Fruit fly (Drosophila melanogaster) whole organism, embryonic: ENCODE measurements around the gene Aatf.

Experiments used
- Antp ChIP-seq: fragments of 200-800 bp; sonication (Bioruptor generic); optimal IDR thresholded peaks from 3 replicates; lab custom pipeline; 2016; ENCODE audit warnings: missing biosample characterization, missing genetic modification characterization
- Atf6 ChIP-seq: fragments of 200-800 bp; sonication (Bioruptor generic); IDR thresholded peaks from 2 replicates; pipeline ENCODE4 v1.3.6; 2022; ENCODE audit warnings: missing biosample characterization, missing genetic modification characterization
- B-H1 ChIP-seq: fragments of 200-800 bp; sonication (Bioruptor generic); IDR thresholded peaks from 3 replicates; pipeline ENCODE4 v1.3.6; 2022; ENCODE audit warnings: missing biosample characterization, missing genetic modification characterization
- Bgb ChIP-seq: fragments of 200-800 bp; sonication (Bioruptor generic); IDR thresholded peaks from 2 replicates; pipeline ENCODE4 v1.3.6; 2022; ENCODE audit warnings: missing biosample characterization, missing genetic modification characterization; ENCODE audit not compliant: partially characterized antibody
- Bteb2 ChIP-seq: fragments of 200-800 bp; sonication (Bioruptor generic); optimal IDR thresholded peaks from 2 replicates; lab custom pipeline; 2016; ENCODE audit warnings: missing biosample characterization, missing genetic modification characterization
- C15 ChIP-seq: fragments of 200-800 bp; sonication (Bioruptor generic); IDR thresholded peaks from 3 replicates; pipeline ENCODE4 v1.3.6; 2022; ENCODE audit warnings: missing biosample characterization, missing genetic modification characterization
- CG14441 ChIP-seq: fragments of 200-800 bp; sonication (Bioruptor generic); IDR thresholded peaks from 2 replicates; pipeline ENCODE4 v1.3.6; 2022; ENCODE audit warnings: missing biosample characterization, missing genetic modification characterization
- CG14710 ChIP-seq: fragments of 200-800 bp; sonication (Bioruptor generic); optimal IDR thresholded peaks from 3 replicates; lab custom pipeline; 2019; ENCODE audit warnings: missing biosample characterization, mild to moderate bottlenecking, missing genetic modification characterization, moderate library complexity
- CG17359 ChIP-seq: fragments of 200-800 bp; sonication (Bioruptor generic); optimal IDR thresholded peaks from 3 replicates; lab custom pipeline; 2018; ENCODE audit warnings: missing biosample characterization, mild to moderate bottlenecking, missing genetic modification characterization, moderate library complexity
- CG18011 ChIP-seq: fragments of 200-800 bp; sonication (Bioruptor generic); optimal IDR thresholded peaks from 2 replicates; lab custom pipeline; 2017; ENCODE audit warnings: missing biosample characterization, missing genetic modification characterization, mild to moderate bottlenecking, moderate library complexity, missing genotype
- CG18764 ChIP-seq: fragments of 200-800 bp; sonication (Bioruptor generic); optimal IDR thresholded peaks from 3 replicates; lab custom pipeline; 2016; ENCODE audit warnings: missing biosample characterization, missing genetic modification characterization
- CG2116 ChIP-seq: fragments of 200-800 bp; sonication (Bioruptor generic); optimal IDR thresholded peaks from 3 replicates; lab custom pipeline; 2018; ENCODE audit warnings: missing biosample characterization, mild to moderate bottlenecking, missing genetic modification characterization
- CG30431 ChIP-seq: fragments of 200-800 bp; sonication (Bioruptor generic); optimal IDR thresholded peaks from 2 replicates; lab custom pipeline; 2017; ENCODE audit warnings: missing biosample characterization, missing genetic modification characterization
- CG3163 ChIP-seq: fragments of 200-800 bp; sonication (Bioruptor generic); optimal IDR thresholded peaks from 3 replicates; lab custom pipeline; 2016; ENCODE audit warnings: missing biosample characterization, missing genetic modification characterization
- CG3995 ChIP-seq: fragments of 200-800 bp; sonication (Bioruptor generic); optimal IDR thresholded peaks from 3 replicates; lab custom pipeline; 2016; ENCODE audit warnings: missing biosample characterization, missing genetic modification characterization
- CG4730 ChIP-seq: fragments of 200-800 bp; sonication (Bioruptor generic); IDR thresholded peaks from 2 replicates; pipeline ENCODE4 v1.3.6; 2022; ENCODE audit warnings: missing biosample characterization, missing genetic modification characterization
- CG6765 ChIP-seq: fragments of 200-800 bp; sonication (Bioruptor generic); optimal IDR thresholded peaks from 3 replicates; lab custom pipeline; 2017; ENCODE audit warnings: missing biosample characterization, mild to moderate bottlenecking, missing genetic modification characterization
- CG9817 ChIP-seq: fragments of 200-800 bp; sonication (Bioruptor generic); optimal IDR thresholded peaks from 2 replicates; lab custom pipeline; 2018; ENCODE audit warnings: missing biosample characterization, mild to moderate bottlenecking, missing genetic modification characterization, moderate library complexity
- Dek ChIP-seq: fragments of 200-800 bp; sonication (Bioruptor generic); optimal IDR thresholded peaks from 3 replicates; lab custom pipeline; 2019; ENCODE audit warnings: missing biosample characterization, mild to moderate bottlenecking, missing genetic modification characterization, moderate library complexity
- Dref ChIP-seq: fragments of 200-800 bp; sonication (Bioruptor generic); IDR thresholded peaks from 2 replicates; pipeline ENCODE4 v1.3.6; 2022; ENCODE audit warnings: missing biosample characterization, missing genetic modification characterization
- Drgx ChIP-seq: fragments of 200-800 bp; sonication (Bioruptor generic); IDR thresholded peaks from 2 replicates; pipeline ENCODE4 v1.3.6; 2022; ENCODE audit warnings: missing biosample characterization, missing genetic modification characterization
- E2f1 ChIP-seq: fragments of 200-800 bp; sonication (Bioruptor generic); IDR thresholded peaks from 2 replicates; pipeline ENCODE4 v1.3.6; 2022; ENCODE audit warnings: missing biosample characterization, missing genetic modification characterization
- Hr51 ChIP-seq, 2 experiments: fragments of 200-800 bp; sonication (Bioruptor generic); optimal IDR thresholded peaks; 2 replicates in 1 of 2; 3 replicates in 1 of 2; lab custom pipeline; 2016 to 2018; ENCODE audit warnings: missing biosample characterization in 2 of 2, missing genetic modification characterization in 2 of 2, mild to moderate bottlenecking in 1 of 2, moderate library complexity in 1 of 2
- Lhr ChIP-seq: fragments of 200-800 bp; sonication (Bioruptor generic); optimal IDR thresholded peaks from 3 replicates; lab custom pipeline; 2017; ENCODE audit warnings: mild to moderate bottlenecking, missing biosample characterization, missing genetic modification reagents, missing genetic modification characterization
- MTF-1 ChIP-seq: fragments of 200-800 bp; sonication (Bioruptor generic); optimal IDR thresholded peaks from 2 replicates; lab custom pipeline; 2018; ENCODE audit warnings: missing biosample characterization, mild to moderate bottlenecking, missing genetic modification characterization, borderline replicate concordance
- Rx ChIP-seq: fragments of 200-800 bp; sonication (Bioruptor generic); IDR thresholded peaks from 2 replicates; pipeline ENCODE4 v1.3.6; 2022; ENCODE audit warnings: missing biosample characterization, missing genetic modification characterization
- Sry-δ ChIP-seq: fragments of 200-800 bp; sonication (Bioruptor generic); optimal IDR thresholded peaks from 2 replicates; lab custom pipeline; 2016; ENCODE audit warnings: missing biosample characterization, missing genetic modification characterization
- Taf1 ChIP-seq: fragments of 200-800 bp; sonication (Bioruptor generic); IDR thresholded peaks from 2 replicates; pipeline ENCODE4 v1.3.6; 2022; ENCODE audit warnings: missing biosample characterization, missing genetic modification characterization
- dysf ChIP-seq: fragments of 200-800 bp; sonication (Bioruptor generic); IDR thresholded peaks from 3 replicates; pipeline ENCODE4 v1.3.6; 2022; ENCODE audit warnings: missing biosample characterization, missing genetic modification characterization
- ewg ChIP-seq: fragments of 200-800 bp; sonication (Bioruptor generic); optimal IDR thresholded peaks from 3 replicates; lab custom pipeline; 2017; ENCODE audit warnings: mild to moderate bottlenecking, missing biosample characterization, missing genetic modification reagents, missing genetic modification characterization
- gro ChIP-seq: fragments of 200-800 bp; sonication (Bioruptor generic); optimal IDR thresholded peaks from 2 replicates; lab custom pipeline; 2016; ENCODE audit warnings: missing biosample characterization, missing genetic modification characterization
- gsb-n ChIP-seq: fragments of 200-800 bp; sonication (Bioruptor generic); optimal IDR thresholded peaks from 3 replicates; lab custom pipeline; 2018; ENCODE audit warnings: missing biosample characterization, mild to moderate bottlenecking, missing genetic modification characterization
- ham ChIP-seq: fragments of 200-800 bp; sonication (Bioruptor generic); IDR thresholded peaks from 2 replicates; pipeline ENCODE4 v1.3.6; 2022; ENCODE audit warnings: missing biosample characterization, missing genetic modification characterization
- her ChIP-seq: fragments of 200-800 bp; sonication (Bioruptor generic); optimal IDR thresholded peaks from 2 replicates; lab custom pipeline; 2016; ENCODE audit warnings: missing biosample characterization, missing genetic modification characterization
- jumu ChIP-seq: fragments of 200-800 bp; sonication (Bioruptor generic); optimal IDR thresholded peaks from 3 replicates; lab custom pipeline; 2016; ENCODE audit warnings: missing biosample characterization, missing genetic modification characterization
- lov ChIP-seq, 2 experiments: fragments of 200-800 bp in 1 of 2; fragments of >200 bp in 1 of 2; sonication (Bioruptor generic) in 1 of 2; IDR thresholded peaks in 1 of 2; optimal IDR thresholded peaks in 1 of 2; 2 replicates in 1 of 2; 3 replicates in 1 of 2; pipeline versions ENCODE4 v1.3.6 to Lab custom; 2017 to 2022; ENCODE audit warnings: missing biosample characterization in 1 of 2, missing genetic modification characterization in 1 of 2
- mld ChIP-seq: fragments of 200-800 bp; sonication (Bioruptor generic); IDR thresholded peaks from 3 replicates; pipeline ENCODE4 v1.3.6; 2022; ENCODE audit warnings: missing biosample characterization, missing genetic modification characterization; ENCODE audit not compliant: partially characterized antibody
- pb ChIP-seq: fragments of 200-800 bp; sonication (Bioruptor generic); optimal IDR thresholded peaks from 3 replicates; lab custom pipeline; 2016; ENCODE audit warnings: missing biosample characterization, missing genetic modification characterization
- peb ChIP-seq: fragments of 200-800 bp; sonication (Bioruptor generic); IDR thresholded peaks from 2 replicates; pipeline ENCODE4 v1.3.6; 2022; ENCODE audit warnings: missing biosample characterization, missing genetic modification characterization
- pfk ChIP-seq: fragments of 200-800 bp; sonication (Bioruptor generic); optimal IDR thresholded peaks from 2 replicates; lab custom pipeline; 2018; ENCODE audit warnings: missing biosample characterization, mild to moderate bottlenecking, missing genetic modification characterization, moderate library complexity
- phol ChIP-seq: fragments of 200-800 bp; sonication (Bioruptor generic); optimal IDR thresholded peaks from 3 replicates; lab custom pipeline; 2018; ENCODE audit warnings: missing biosample characterization, mild to moderate bottlenecking, missing genetic modification characterization, moderate library complexity
- pita ChIP-seq: fragments of 200-800 bp; sonication (Bioruptor generic); optimal IDR thresholded peaks from 2 replicates; lab custom pipeline; 2017; ENCODE audit warnings: missing biosample characterization, mild to moderate bottlenecking, missing genetic modification characterization
- psq ChIP-seq: fragments of 200-800 bp; sonication (Bioruptor generic); optimal IDR thresholded peaks from 2 replicates; lab custom pipeline; 2017; ENCODE audit warnings: missing biosample characterization, missing genetic modification characterization
- scrt ChIP-seq: fragments of 200-800 bp; sonication (Bioruptor generic); optimal IDR thresholded peaks from 2 replicates; lab custom pipeline; 2018; ENCODE audit warnings: missing biosample characterization, mild to moderate bottlenecking, missing genetic modification characterization, moderate library complexity
- sima ChIP-seq: fragments of 200-800 bp; sonication (Bioruptor generic); optimal IDR thresholded peaks from 2 replicates; lab custom pipeline; 2016; ENCODE audit warnings: missing biosample characterization, missing genetic modification characterization
- ttk ChIP-seq: fragments of 200-800 bp; sonication (Bioruptor generic); IDR thresholded peaks from 2 replicates; pipeline ENCODE4 v2.1.2; 2022; ENCODE audit warnings: missing biosample characterization, missing genetic modification characterization
- tup ChIP-seq: fragments of 200-800 bp; sonication (Bioruptor generic); optimal IDR thresholded peaks from 2 replicates; lab custom pipeline; 2016; ENCODE audit warnings: missing biosample characterization, mild to moderate bottlenecking, missing genetic modification characterization, moderate library complexity

Gene Aatf

DNA sequence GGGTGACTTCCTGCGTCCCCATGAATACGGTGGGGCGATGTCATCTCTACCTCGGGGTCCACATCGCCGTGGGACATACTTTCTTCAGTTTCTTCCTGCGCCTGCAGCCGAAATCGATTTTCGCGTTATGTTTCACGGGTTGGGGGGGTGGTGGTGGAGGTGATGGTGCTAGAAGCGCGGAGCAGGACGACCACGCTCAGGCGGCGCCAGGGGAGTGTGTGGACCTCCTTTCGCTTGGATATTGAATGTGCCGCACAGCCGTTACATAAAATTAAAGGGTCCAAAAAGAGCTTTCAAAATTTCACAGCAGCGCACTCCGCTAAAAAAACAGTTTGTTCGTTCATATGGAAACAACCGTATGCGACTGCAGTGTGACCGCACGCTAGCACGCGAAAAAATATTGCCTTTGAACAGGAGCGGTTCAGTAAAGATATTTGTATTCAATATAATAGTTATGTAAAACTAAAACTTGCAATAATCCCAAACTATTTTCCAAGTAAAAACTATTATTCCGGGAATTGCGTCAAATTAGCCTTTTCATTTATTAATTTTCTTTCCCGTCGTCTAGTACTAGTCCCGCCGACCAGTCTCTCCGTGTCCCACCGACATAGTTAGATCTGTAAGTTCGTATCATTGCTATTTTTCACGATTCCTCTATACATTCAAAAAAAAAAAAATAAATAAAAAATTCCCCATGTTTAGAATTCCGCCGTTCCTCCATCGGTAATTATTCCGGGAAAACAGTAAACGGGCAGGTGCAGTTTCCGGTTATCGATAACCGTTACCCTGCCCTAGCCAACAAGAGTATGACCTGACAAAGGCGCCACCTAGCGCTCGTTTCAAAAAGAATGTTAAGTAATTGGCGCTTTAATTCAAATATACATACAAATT, 33.2 kb upstream of the Aatf start, which contains the start of gene Nhe3 (continued):
- TF ChIP-seq Rx (GFP tag; lab: Robert Waterston, UW): peak; percentile 80
- TF ChIP-seq CG9817 (tag; lab: Kevin White, UChicago): peak; percentile 80
- TF ChIP-seq Atf6 (GFP tag; lab: Robert Waterston, UW): peak; percentile 62; the same call in 1 of the 2 replicates
- peak; percentile 77 for TF ChIP-seq Antp (GFP tag; lab: Kevin White, UChicago)
- TF ChIP-seq CG18764 (GFP tag; lab: Kevin White, UChicago): peak; percentile 61
- TF ChIP-seq Drgx (GFP tag; lab: Robert Waterston, UW): peak; percentile 67
- peak; percentile 78 for TF ChIP-seq ttk
- peak; percentile 83 for TF ChIP-seq Dref (GFP tag; lab: Robert Waterston, UW)
- TF ChIP-seq CG3995 (GFP tag; lab: Kevin White, UChicago): peak; percentile 85
- peak; percentile 69 for TF ChIP-seq CG4730 (GFP tag; lab: Robert Waterston, UW)
- TF ChIP-seq E2f1 (GFP tag; lab: Robert Waterston, UW): peak; percentile 71
- peak; percentile 44 for TF ChIP-seq CG3163 (GFP tag; lab: Kevin White, UChicago)
- peak; percentile 39 for TF ChIP-seq psq (GFP tag; lab: Kevin White, UChicago)
- TF ChIP-seq jumu (GFP tag; lab: Kevin White, UChicago): peak; percentile 80
- peak; percentile 76 for TF ChIP-seq CG2116 (GFP tag; lab: Kevin White, UChicago)
- TF ChIP-seq B-H1 (GFP tag; lab: Robert Waterston, UW): peak; percentile 68; the same call in 1 of the 3 replicates
- peak; percentile 68 for TF ChIP-seq Lhr (GFP tag; lab: Kevin White, UChicago)
- peak; percentile 70 for TF ChIP-seq CG30431 (GFP tag; lab: Kevin White, UChicago)
- no peak for TF ChIP-seq sima (GFP tag; lab: Kevin White, UChicago)
- TF ChIP-seq peb (GFP tag; lab: Robert Waterston, UW): peak; percentile 32; the same call in 1 of the 2 replicates
- TF ChIP-seq lov (optimal IDR thresholded peaks at IDR 0.05; lab: Kevin White, UChicago): no peak
- TF ChIP-seq lov (GFP tag; IDR thresholded peaks at IDR 0.05; lab: Robert Waterston, UW): peak; percentile 70; the same call in 2 of the 3 replicates
- TF ChIP-seq pfk: peak; percentile 83
- TF ChIP-seq Taf1 (GFP tag; lab: Robert Waterston, UW): peak; percentile 77
- TF ChIP-seq CG18011 (GFP tag; lab: Kevin White, UChicago): peak; percentile 54
- TF ChIP-seq C15: peak; percentile 65; the same call in 1 of the 3 replicates
- TF ChIP-seq CG17359 (tag; lab: Kevin White, UChicago): peak; percentile 73
- peak; percentile 81 for TF ChIP-seq Bteb2 (GFP tag; lab: Kevin White, UChicago)
- peak; percentile 85 for TF ChIP-seq dysf
- peak; percentile 60 for TF ChIP-seq CG6765
- peak; percentile 14 for TF ChIP-seq MTF-1 (GFP tag; lab: Kevin White, UChicago)
- TF ChIP-seq phol (tag; lab: Kevin White, UChicago): peak; percentile 81
- TF ChIP-seq mld (GFP tag; lab: Robert Waterston, UW): 0 out of 3 replicates have a peak, but pooled peaks have one; percentile 54
- peak; percentile 81 for TF ChIP-seq CG14710
- TF ChIP-seq ham (GFP tag; lab: Robert Waterston, UW): 0 out of 2 replicates have a peak, but pooled peaks have one; percentile 47
- TF ChIP-seq ewg: peak; percentile 73
- TF ChIP-seq tup (GFP tag; lab: Kevin White, UChicago): peak; percentile 74
- TF ChIP-seq Sry-δ (GFP tag; lab: Kevin White, UChicago): peak; percentile 64
- peak; percentile 37 for TF ChIP-seq her (GFP tag; lab: Kevin White, UChicago)
- peak; percentile 7 for TF ChIP-seq pita (GFP tag; lab: Kevin White, UChicago)
- peak; percentile 75 for TF ChIP-seq Dek (tag; lab: Kevin White, UChicago)
- peak; percentile 60; the same call in 1 of the 2 replicates for TF ChIP-seq Bgb (GFP tag; lab: Robert Waterston, UW)
- peak; percentile 41 for TF ChIP-seq gro (GFP tag; lab: Kevin White, UChicago)
- TF ChIP-seq Hr51 (GFP tag; optimal IDR thresholded peaks at IDR 0.05; lab: Kevin White, UChicago): peak; percentile 32 to 82
- TF ChIP-seq gsb-n: peak; percentile 69
- peak; percentile 86 for TF ChIP-seq CG14441
- peak; percentile 57 for TF ChIP-seq scrt (GFP tag; lab: Kevin White, UChicago)
- TF ChIP-seq pb (GFP tag; lab: Kevin White, UChicago): peak; percentile 63
